Worm (Caenorhabditis elegans): ENCODE results near the gene nhr-10.

nhr-10 gene

DNA sequence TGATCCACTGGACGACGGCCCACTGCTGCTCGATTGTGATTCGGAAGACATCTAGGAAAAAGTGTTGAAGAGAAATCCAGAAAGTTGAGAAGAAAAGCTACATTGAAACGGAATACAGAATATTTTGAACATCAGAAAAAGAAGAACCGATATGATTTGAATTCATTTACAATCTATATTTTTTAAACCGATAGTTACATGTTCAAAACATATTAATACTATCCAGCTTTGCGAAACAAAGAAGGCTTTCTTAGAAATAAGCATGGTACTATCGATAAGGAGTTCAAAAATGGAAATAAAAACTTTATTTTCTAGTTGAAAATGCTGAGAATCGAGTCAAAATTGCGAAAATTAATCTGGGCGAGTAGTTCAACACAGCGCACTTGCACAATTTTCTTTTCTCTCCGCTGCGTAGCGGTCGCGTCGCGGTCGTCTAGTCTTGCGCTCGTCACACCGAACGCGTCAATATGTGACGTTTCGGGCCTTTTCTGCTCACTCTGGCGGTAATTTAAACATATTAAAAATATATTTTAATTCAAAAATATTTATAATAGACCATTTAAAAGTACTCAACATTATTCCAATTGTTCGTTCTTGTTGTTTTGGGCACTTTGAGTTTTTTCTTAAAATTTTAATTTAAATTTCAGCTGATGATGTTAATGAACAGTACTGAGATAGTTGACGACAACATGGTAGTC, 47.0 kb upstream of the nhr-10 start, which contains the start of the genes syf-2 and K04G7.1 (continued):
- TF ChIP-seq hlh-8 (tag; optimal IDR thresholded peaks at IDR 0.05) (no peak), tbx-7 (tag; optimal IDR thresholded peaks at IDR 0.05) (no peak), ceh-48 (tag; optimal IDR thresholded peaks at IDR 0.05) (peak; percentile 8), hlh-6 (tag; optimal IDR thresholded peaks at IDR 0.05) (no peak), nhr-232 (tag; optimal IDR thresholded peaks at IDR 0.05) (no peak), ceh-19 (GFP tag; optimal IDR thresholded peaks at IDR 0.05) (no peak), ahr-1 (tag; optimal IDR thresholded peaks at IDR 0.05) (no peak), che-1 (tag; optimal IDR thresholded peaks at IDR 0.05) (no peak), ceh-34 (tag; optimal IDR thresholded peaks at IDR 0.05) (peak; percentile 57), ref-2 (tag; optimal IDR thresholded peaks at IDR 0.05) (peak; percentile 28), pha-4 (tag; optimal IDR thresholded peaks at IDR 0.05) (no peak)

DNA sequence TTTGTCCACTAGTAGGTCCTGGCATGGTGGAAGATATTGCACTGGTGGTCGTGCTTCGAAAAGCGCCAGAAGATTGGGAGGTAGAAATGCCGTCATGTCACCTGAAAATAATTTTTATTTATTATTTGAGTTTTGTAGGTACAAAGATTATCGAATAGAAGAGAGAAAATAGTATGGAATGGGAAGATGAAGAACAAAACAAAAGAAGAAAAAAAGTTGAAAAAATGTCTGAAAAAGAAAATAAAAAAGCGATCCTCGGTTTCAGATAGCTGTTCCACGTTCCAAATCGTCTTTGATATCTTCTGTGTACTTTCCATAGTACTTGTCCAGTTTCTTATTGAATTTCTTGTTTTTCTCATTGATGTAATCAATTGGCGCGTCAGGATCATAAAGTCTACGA, 45.8 kb upstream of the nhr-10 start, which contains the start of gene rnp-7:
Gene rnp-7 (minus strand): TSS at position 101 of the 400 bp plus-strand sequence.
- no peak for TF ChIP-seq pqm-1 (tag; optimal IDR thresholded peaks at IDR 0.05)
- no peak for TF ChIP-seq K02D7.2 (tag; optimal IDR thresholded peaks at IDR 0.05)
- no peak for TF ChIP-seq sox-4 (tag; optimal IDR thresholded peaks at IDR 0.05)
- no peak for TF ChIP-seq hlh-8 (tag; optimal IDR thresholded peaks at IDR 0.05)
- TF ChIP-seq dve-1 (tag; optimal IDR thresholded peaks at IDR 0.05) = no peak
- TF ChIP-seq pax-1 (tag; optimal IDR thresholded peaks at IDR 0.05) = no peak
- TF ChIP-seq pha-2 (tag; optimal IDR thresholded peaks at IDR 0.05) = no peak
- no peak for TF ChIP-seq C08G9.2 (tag; optimal IDR thresholded peaks at IDR 0.05)
- no peak for TF ChIP-seq ceh-9 (tag; optimal IDR thresholded peaks at IDR 0.05)

DNA sequence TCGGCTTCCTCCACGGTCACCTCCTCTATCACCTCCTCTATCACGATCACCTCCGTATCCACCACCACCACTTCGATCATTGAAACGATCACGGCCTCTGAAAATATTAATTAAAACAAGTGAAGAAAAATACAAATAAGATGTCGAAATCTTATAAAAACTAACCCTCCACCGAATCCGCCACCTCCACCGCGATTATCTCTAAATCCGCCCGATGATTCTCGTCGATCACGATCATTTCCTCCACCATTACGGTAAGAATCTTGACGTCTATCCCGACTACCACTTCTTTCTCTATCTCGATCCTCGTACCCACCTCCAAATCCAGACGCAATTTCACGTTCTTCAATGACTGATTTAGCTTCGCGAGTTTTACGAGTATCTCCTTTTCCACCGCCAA, 44.0 kb upstream of the nhr-10 start:
- TF ChIP-seq fkh-6 (tag; optimal IDR thresholded peaks at IDR 0.05) (no peak), npax-4 (tag; optimal IDR thresholded peaks at IDR 0.05) (no peak), sox-4 (tag; optimal IDR thresholded peaks at IDR 0.05) (no peak), ceh-24 (tag; optimal IDR thresholded peaks at IDR 0.05) (no peak), dmd-4 (tag; optimal IDR thresholded peaks at IDR 0.05; ENCODE audit: borderline replicate concordance) (no peak), C08G9.2 (tag; optimal IDR thresholded peaks at IDR 0.05) (no peak), pax-1 (tag; optimal IDR thresholded peaks at IDR 0.05) (no peak), unc-86 (tag; optimal IDR thresholded peaks at IDR 0.05) (no peak), pat-9 (tag; optimal IDR thresholded peaks at IDR 0.05) (no peak), odd-2 (tag; optimal IDR thresholded peaks at IDR 0.05) (no peak)

DNA sequence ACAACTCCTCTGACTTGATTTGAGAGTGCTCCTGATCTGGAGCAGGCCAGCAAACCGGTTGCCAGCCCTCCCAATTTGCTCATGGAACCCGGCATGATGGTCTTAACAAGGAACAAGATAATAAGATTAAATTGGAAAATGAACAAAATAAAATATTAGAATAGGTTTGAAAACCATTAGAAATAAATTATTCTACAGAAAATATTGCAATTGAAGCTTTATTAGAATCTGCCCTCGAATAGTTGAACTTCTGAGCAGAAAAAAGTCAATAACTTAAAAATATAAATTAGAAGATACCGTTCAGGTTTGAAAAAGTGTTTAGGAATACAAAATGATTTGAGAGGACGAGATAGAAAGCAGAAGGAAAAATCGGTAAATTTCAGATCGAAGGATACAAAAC, 43.5 kb upstream of the nhr-10 start, which contains the start of gene nuo-4:
Gene nuo-4 (minus strand): TSS at position 101 of the 400 bp plus-strand sequence.
- no peak for TF ChIP-seq ceh-6 (GFP tag; optimal IDR thresholded peaks at IDR 0.05)
- TF ChIP-seq ttx-3 (tag; optimal IDR thresholded peaks at IDR 0.05) = no peak
- no peak for TF ChIP-seq ceh-22 (tag; optimal IDR thresholded peaks at IDR 0.05)
- TF ChIP-seq ref-2 (tag; optimal IDR thresholded peaks at IDR 0.05) = no peak
- TF ChIP-seq Y22D7AL.16 (tag; optimal IDR thresholded peaks at IDR 0.05) = no peak
- TF ChIP-seq ceh-19 (GFP tag; optimal IDR thresholded peaks at IDR 0.05) = no peak
- no peak for TF ChIP-seq ceh-24 (tag; optimal IDR thresholded peaks at IDR 0.05)
- TF ChIP-seq sdc-2 (tag; optimal IDR thresholded peaks at IDR 0.05) = no peak

DNA sequence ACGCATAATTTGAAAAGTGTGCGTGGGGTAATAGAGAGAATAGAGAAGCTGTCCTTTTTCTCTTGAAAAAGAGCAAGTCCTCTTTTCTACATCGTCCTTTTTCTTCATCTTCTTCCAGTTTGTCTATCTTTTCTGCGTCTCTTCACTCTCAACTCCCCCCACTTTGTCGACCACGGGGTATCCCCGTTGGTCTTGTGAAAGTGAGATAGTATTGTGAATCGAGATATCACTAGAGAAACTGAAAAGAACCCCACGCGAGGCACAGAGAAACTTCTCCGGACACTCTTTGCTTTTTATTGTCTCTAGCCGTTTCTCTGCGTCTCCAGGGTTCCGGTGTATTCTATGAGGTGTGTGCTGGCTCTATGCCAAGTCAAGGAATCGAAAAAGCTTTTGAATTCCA, 40.4 kb upstream of the nhr-10 start:
- no peak for TF ChIP-seq ttx-3 (tag; optimal IDR thresholded peaks at IDR 0.05)
- no peak for TF ChIP-seq nhr-232 (tag; optimal IDR thresholded peaks at IDR 0.05)
- peak; percentile 48 for TF ChIP-seq fkh-10 (GFP tag; optimal IDR thresholded peaks at IDR 0.05)
- no peak; the same call in 1 of the 2 replicates for TF ChIP-seq sox-2 (GFP tag; IDR thresholded peaks at IDR 0.05)
- no peak for TF ChIP-seq C38D4.7 (GFP tag; optimal IDR thresholded peaks at IDR 0.05)
- peak; percentile 71 for TF ChIP-seq pqm-1 (tag; optimal IDR thresholded peaks at IDR 0.05)
- no peak for TF ChIP-seq ceh-6 (GFP tag; optimal IDR thresholded peaks at IDR 0.05)
- TF ChIP-seq ceh-30 (tag; optimal IDR thresholded peaks at IDR 0.05) = no peak
- peak; percentile 3 for TF ChIP-seq zip-5 (tag; optimal IDR thresholded peaks at IDR 0.05)
- TF ChIP-seq elt-2 (tag; optimal IDR thresholded peaks at IDR 0.05) = no peak
- peak; percentile 50 for TF ChIP-seq sdc-2 (tag; optimal IDR thresholded peaks at IDR 0.05)
- TF ChIP-seq pha-4 (tag; optimal IDR thresholded peaks at IDR 0.05) = no peak
- no peak for TF ChIP-seq pag-3 (tag; optimal IDR thresholded peaks at IDR 0.05; ENCODE audit: borderline replicate concordance)
- TF ChIP-seq lin-11 (tag; optimal IDR thresholded peaks at IDR 0.05) = no peak
- peak; percentile 90 for TF ChIP-seq ceh-18 (tag; optimal IDR thresholded peaks at IDR 0.05)
- no peak for TF ChIP-seq ceh-45 (GFP tag; IDR thresholded peaks at IDR 0.05)
- peak; percentile 35 for TF ChIP-seq dmd-4 (tag; optimal IDR thresholded peaks at IDR 0.05; ENCODE audit: borderline replicate concordance)
- TF ChIP-seq F13H6.1 (tag; optimal IDR thresholded peaks at IDR 0.05) = peak; percentile 16
- TF ChIP-seq eyg-1 (tag; optimal IDR thresholded peaks at IDR 0.05) = no peak
- TF ChIP-seq hlh-13 (GFP tag; optimal IDR thresholded peaks at IDR 0.05) = no peak
